Fruit fly (Drosophila melanogaster): ENCODE results near the gene CG7166.

CG7166 gene

dm6 chr3L:21610535-21610934 lies 14.9 kb downstream of the CG7166 start:
- TF ChIP-seq pros (GFP tag; optimal IDR thresholded peaks at IDR 0.05) (peak; percentile 60), Ets65A (GFP tag) (peak; percentile 25), CG1024 (GFP tag; IDR thresholded peaks at IDR 0.05) (no peak), CG6175 (GFP tag; IDR thresholded peaks at IDR 0.05) (0 out of 3 replicates have a peak, but pooled peaks have one; percentile 27), CG11560 (tag; IDR thresholded peaks at IDR 0.05) (0 out of 3 replicates have a peak, but pooled peaks have one; percentile 37), bab2 (GFP tag; optimal IDR thresholded peaks at IDR 0.05) (no peak), chinmo (GFP tag; IDR thresholded peaks at IDR 0.05; ENCODE audit: partially characterized antibody) (0 out of 4 replicates have a peak, but pooled peaks have one; percentile 24), nerfin-1 (tag; optimal IDR thresholded peaks at IDR 0.05) (peak; percentile 18), Nf-YB (GFP tag; optimal IDR thresholded peaks at IDR 0.05) (peak; percentile 92), Nf-YC (tag; optimal IDR thresholded peaks at IDR 0.05) (peak; percentile 91), CG17186 (GFP tag; optimal IDR thresholded peaks at IDR 0.05) (no peak), cg (GFP tag; optimal IDR thresholded peaks at IDR 0.05) (peak; percentile 64), aop (GFP tag; IDR thresholded peaks at IDR 0.05) (no peak)

- peak; percentile 24 for TF ChIP-seq CG12391 (tag; optimal IDR thresholded peaks at IDR 0.05)
- TF ChIP-seq CG42726 (GFP tag; IDR thresholded peaks at IDR 0.05; ENCODE audit: partially characterized antibody) = peak; percentile 84
- no peak for TF ChIP-seq ara (GFP tag; IDR thresholded peaks at IDR 0.05)
- peak; percentile 83; the same call in 1 of the 2 replicates for TF ChIP-seq CG32532 (GFP tag; IDR thresholded peaks at IDR 0.05)
- peak; percentile 23 for TF ChIP-seq CG17385 (GFP tag; optimal IDR thresholded peaks at IDR 0.05)
- TF ChIP-seq stc (GFP tag; IDR thresholded peaks at IDR 0.05) = 0 out of 2 replicates have a peak, but pooled peaks have one; percentile 12
- TF ChIP-seq Meics (GFP tag; optimal IDR thresholded peaks at IDR 0.05) = no peak
- TF ChIP-seq HmgZ (tag; optimal IDR thresholded peaks at IDR 0.05) = peak; percentile 65
- peak; percentile 32 for TF ChIP-seq CG14710 (tag; optimal IDR thresholded peaks at IDR 0.05)
- peak; percentile 51 for TF ChIP-seq CG17829 (tag; optimal IDR thresholded peaks at IDR 0.05)
- TF ChIP-seq dm (GFP tag; optimal IDR thresholded peaks at IDR 0.05) = peak; percentile 31
- peak; percentile 63 for TF ChIP-seq mam (GFP tag; optimal IDR thresholded peaks at IDR 0.05)
- TF ChIP-seq Doc3 (GFP tag; IDR thresholded peaks at IDR 0.05; ENCODE audit: partially characterized antibody) = no peak
- TF ChIP-seq ssp (GFP tag; IDR thresholded peaks at IDR 0.05) = no peak
- TF ChIP-seq CG4730 (GFP tag; IDR thresholded peaks at IDR 0.05) = peak; percentile 67
- no peak for TF ChIP-seq CG7839 (tag; optimal IDR thresholded peaks at IDR 0.05)
- TF ChIP-seq ems (GFP tag; optimal IDR thresholded peaks at IDR 0.05) = peak; percentile 18
- no peak for TF ChIP-seq dan (GFP tag; IDR thresholded peaks at IDR 0.05)
- no peak for TF ChIP-seq sim (GFP tag; IDR thresholded peaks at IDR 0.05)
- peak; percentile 72 for TF ChIP-seq E2f2 (GFP tag; IDR thresholded peaks at IDR 0.05)
- no peak for TF ChIP-seq CG33557 (GFP tag; optimal IDR thresholded peaks at IDR 0.05)
- TF ChIP-seq Max (GFP tag; optimal IDR thresholded peaks at IDR 0.05) = peak; percentile 16
- no peak for TF ChIP-seq CG18599 (GFP tag; optimal IDR thresholded peaks at IDR 0.05)
- peak; percentile 72 for TF ChIP-seq CG11247 (GFP tag; IDR thresholded peaks at IDR 0.05)
- no peak for TF ChIP-seq sr (GFP tag; IDR thresholded peaks at IDR 0.05)
- peak; percentile 74 to 77 for TF ChIP-seq dpn (GFP tag; optimal IDR thresholded peaks at IDR 0.05)
- TF ChIP-seq CG1832 (GFP tag; optimal IDR thresholded peaks at IDR 0.05) = no peak
- 0 out of 2 replicates have a peak, but pooled peaks have one; percentile 26 for TF ChIP-seq H2.0 (GFP tag; IDR thresholded peaks at IDR 0.05)
- TF ChIP-seq CG6683 (GFP tag; optimal IDR thresholded peaks at IDR 0.05) = no peak
- TF ChIP-seq CG11504 (tag; optimal IDR thresholded peaks at IDR 0.05) = no peak
- TF ChIP-seq CG7556 (GFP tag; optimal IDR thresholded peaks at IDR 0.05) = no peak
- TF ChIP-seq NfI (GFP tag; optimal IDR thresholded peaks at IDR 0.05) = peak; percentile 53
- TF ChIP-seq insv (GFP tag; optimal IDR thresholded peaks at IDR 0.05) = peak in 1 of 2 experiments; percentile 62
- peak; percentile 51 for TF ChIP-seq her (GFP tag; optimal IDR thresholded peaks at IDR 0.05)
- no peak for TF ChIP-seq CG12071 (GFP tag; optimal IDR thresholded peaks at IDR 0.05)
- no peak for TF ChIP-seq CG6854 (GFP tag; optimal IDR thresholded peaks at IDR 0.05)
- TF ChIP-seq zen (tag; optimal IDR thresholded peaks at IDR 0.05) = peak; percentile 55
These were observed 21.2 kb downstream of the CG7166 start for dm6 chr3L:21604265-21604664.

All from whole organism, embryonic.